Fruit fly (Drosophila melanogaster) whole organism, embryonic: Measurements from ENCODE around the gene CG5697.

Source experiments
- Atf6 ChIP-seq: fragments of 200-800 bp; sonication (Bioruptor generic); IDR thresholded peaks from 2 replicates; pipeline ENCODE4 v1.3.6; 2022; ENCODE audit warnings: missing biosample characterization, missing genetic modification characterization
- C15 ChIP-seq: fragments of 200-800 bp; sonication (Bioruptor generic); IDR thresholded peaks from 3 replicates; pipeline ENCODE4 v1.3.6; 2022; ENCODE audit warnings: missing biosample characterization, missing genetic modification characterization
- CG10209 ChIP-seq: fragments of 200-800 bp; sonication (Bioruptor generic); optimal IDR thresholded peaks from 3 replicates; lab custom pipeline; 2017; ENCODE audit warnings: missing biosample characterization, mild to moderate bottlenecking, missing genetic modification characterization, missing genetic modification reagents
- CG10543 ChIP-seq: fragments of 200-800 bp; sonication (Bioruptor generic); optimal IDR thresholded peaks from 3 replicates; lab custom pipeline; 2017; ENCODE audit warnings: missing biosample characterization, mild to moderate bottlenecking, missing genetic modification characterization, moderate library complexity
- CG11398 ChIP-seq: fragments of 200-800 bp; sonication (Bioruptor generic); optimal IDR thresholded peaks from 2 replicates; lab custom pipeline; 2016; ENCODE audit warnings: missing biosample characterization, missing genetic modification characterization
- CG12155 ChIP-seq: fragments of 200-800 bp; sonication (Bioruptor generic); optimal IDR thresholded peaks from 3 replicates; lab custom pipeline; 2016; ENCODE audit warnings: missing biosample characterization, missing genetic modification characterization
- CG14050 ChIP-seq: fragments of 200-800 bp; sonication (Bioruptor generic); IDR thresholded peaks from 3 replicates; pipeline ENCODE4 v1.3.6; 2022; ENCODE audit warnings: missing biosample characterization, missing genetic modification characterization
- CG14667 ChIP-seq: fragments of 200-800 bp; sonication (Bioruptor generic); IDR thresholded peaks from 2 replicates; pipeline ENCODE4 v1.3.6; 2022; ENCODE audit warnings: missing biosample characterization, missing genetic modification characterization
- CG15073 ChIP-seq: fragments of 200-800 bp; sonication (Bioruptor generic); optimal IDR thresholded peaks from 2 replicates; lab custom pipeline; 2016; ENCODE audit warnings: missing biosample characterization, missing genetic modification characterization
- CG17361 ChIP-seq: fragments of 200-800 bp; sonication (Bioruptor generic); IDR thresholded peaks from 3 replicates; pipeline ENCODE4 v1.3.6; 2022; ENCODE audit warnings: missing biosample characterization, missing genetic modification characterization
- CG30431 ChIP-seq: fragments of 200-800 bp; sonication (Bioruptor generic); optimal IDR thresholded peaks from 2 replicates; lab custom pipeline; 2017; ENCODE audit warnings: missing biosample characterization, missing genetic modification characterization
- CG4360 ChIP-seq: fragments of 200-800 bp; sonication (Bioruptor generic); IDR thresholded peaks from 2 replicates; pipeline ENCODE4 v1.3.6; 2022; ENCODE audit warnings: missing biosample characterization, missing genetic modification characterization
- CG5180 ChIP-seq: fragments of 200-800 bp; sonication (Bioruptor generic); optimal IDR thresholded peaks from 3 replicates; lab custom pipeline; 2017; ENCODE audit warnings: missing biosample characterization, missing genetic modification characterization, mild to moderate bottlenecking, moderate library complexity, missing genetic modification reagents
- CG5953 ChIP-seq: fragments of 200-800 bp; sonication (Bioruptor generic); IDR thresholded peaks from 2 replicates; pipeline ENCODE4 v1.3.6; 2022; ENCODE audit warnings: missing biosample characterization, missing genetic modification characterization
- CG6175 ChIP-seq: fragments of 200-800 bp; sonication (Bioruptor generic); IDR thresholded peaks from 3 replicates; pipeline ENCODE4 v1.3.6; 2022; ENCODE audit warnings: missing biosample characterization, missing genetic modification characterization
- CG6765 ChIP-seq: fragments of 200-800 bp; sonication (Bioruptor generic); optimal IDR thresholded peaks from 3 replicates; lab custom pipeline; 2017; ENCODE audit warnings: missing biosample characterization, mild to moderate bottlenecking, missing genetic modification characterization
- CG8089 ChIP-seq: fragments of 200-800 bp; sonication (Bioruptor generic); optimal IDR thresholded peaks from 3 replicates; lab custom pipeline; 2016; ENCODE audit warnings: missing biosample characterization, missing genetic modification characterization
- CG8359 ChIP-seq: fragments of 200-800 bp; sonication (Bioruptor generic); optimal IDR thresholded peaks from 2 replicates; lab custom pipeline; 2017; ENCODE audit warnings: missing biosample characterization, mild to moderate bottlenecking, missing genetic modification characterization, borderline replicate concordance
- CG8944 ChIP-seq: fragments of 200-800 bp; sonication (Bioruptor generic); optimal IDR thresholded peaks from 3 replicates; lab custom pipeline; 2016; ENCODE audit warnings: missing biosample characterization, missing genetic modification characterization
- CG9876 ChIP-seq: fragments of 200-800 bp; sonication (Bioruptor generic); optimal IDR thresholded peaks from 2 replicates; lab custom pipeline; 2016; ENCODE audit warnings: missing biosample characterization, missing genetic modification characterization
- CG9932 ChIP-seq: fragments of 200-800 bp; sonication (Bioruptor generic); IDR thresholded peaks from 2 replicates; pipeline ENCODE4 v1.3.6; 2022; ENCODE audit warnings: missing biosample characterization, missing genetic modification characterization
- Camta ChIP-seq: fragments of 200-800 bp; sonication (Bioruptor generic); optimal IDR thresholded peaks from 2 replicates; lab custom pipeline; 2016; ENCODE audit warnings: missing biosample characterization, missing genetic modification characterization
- Deaf1 ChIP-seq: fragments of 200-800 bp; optimal IDR thresholded peaks from 3 replicates; lab custom pipeline; 2019; ENCODE audit warnings: missing biosample characterization, mild to moderate bottlenecking, missing genetic modification characterization, moderate library complexity
- Dfd ChIP-seq, 2 experiments: fragments of >200 bp; optimal IDR thresholded peaks; 2 replicates each; lab custom pipeline; 2017; ENCODE audit warnings: missing biosample characterization in 2 of 2, missing genetic modification characterization in 2 of 2
- Dip3 ChIP-seq: fragments of 200-800 bp; sonication (Bioruptor generic); optimal IDR thresholded peaks from 3 replicates; lab custom pipeline; 2016; ENCODE audit warnings: missing biosample characterization, missing genetic modification characterization
- Elba2 ChIP-seq: fragments of 200-800 bp; sonication (Bioruptor generic); optimal IDR thresholded peaks from 3 replicates; lab custom pipeline; 2016; ENCODE audit warnings: missing biosample characterization, missing genetic modification characterization
- Ets65A ChIP-seq: fragments of 200-800 bp; sonication (Bioruptor generic); peaks from one replicate; lab custom pipeline; 2016; ENCODE audit warnings: missing biosample characterization, missing genetic modification characterization
- Med ChIP-seq: fragments of 200-800 bp; sonication (Bioruptor generic); peaks from one replicate; lab custom pipeline; 2016; ENCODE audit warnings: missing biosample characterization, missing genetic modification characterization, mild to moderate bottlenecking, inconsistent platforms, moderate library complexity
- NFAT ChIP-seq: fragments of 200-800 bp; sonication (Bioruptor generic); IDR thresholded peaks from 2 replicates; pipeline ENCODE4 v1.3.6; 2022; ENCODE audit warnings: missing biosample characterization, missing genetic modification characterization
- Neu2 ChIP-seq: fragments of 200-800 bp; sonication (Bioruptor generic); optimal IDR thresholded peaks from 3 replicates; lab custom pipeline; 2016; ENCODE audit warnings: missing biosample characterization, missing genetic modification characterization, borderline replicate concordance
- Nf-YC ChIP-seq: fragments of 200-800 bp; optimal IDR thresholded peaks from 3 replicates; lab custom pipeline; 2019; ENCODE audit warnings: missing biosample characterization, mild to moderate bottlenecking, missing genetic modification characterization, moderate library complexity
- Sox100B ChIP-seq: fragments of 200-800 bp; sonication (Bioruptor generic); optimal IDR thresholded peaks from 3 replicates; lab custom pipeline; 2018; ENCODE audit warnings: missing biosample characterization, mild to moderate bottlenecking, missing genetic modification characterization
- corto ChIP-seq: fragments of 200-800 bp; sonication (Bioruptor generic); optimal IDR thresholded peaks from 2 replicates; lab custom pipeline; 2016; ENCODE audit warnings: missing biosample characterization, mild to moderate bottlenecking, missing genetic modification characterization, moderate library complexity
- crc ChIP-seq: fragments of 200-800 bp; sonication (Bioruptor generic); optimal IDR thresholded peaks from 2 replicates; lab custom pipeline; 2016; ENCODE audit warnings: missing biosample characterization, missing genetic modification characterization
- dmrt99B ChIP-seq: fragments of 200-800 bp; sonication (Bioruptor generic); optimal IDR thresholded peaks from 2 replicates; lab custom pipeline; 2018; ENCODE audit warnings: missing biosample characterization, mild to moderate bottlenecking, missing genetic modification characterization, moderate library complexity
- gem ChIP-seq: fragments of 200-800 bp; sonication (Bioruptor generic); optimal IDR thresholded peaks from 2 replicates; lab custom pipeline; 2019; ENCODE audit warnings: missing biosample characterization, mild to moderate bottlenecking, missing genetic modification characterization, moderate library complexity
- grau ChIP-seq: fragments of 200-800 bp; optimal IDR thresholded peaks from 3 replicates; lab custom pipeline; 2019; ENCODE audit warnings: missing biosample characterization, mild to moderate bottlenecking, missing genetic modification characterization, moderate library complexity
- luna ChIP-seq: fragments of 200-800 bp; sonication (Bioruptor generic); optimal IDR thresholded peaks from 2 replicates; lab custom pipeline; 2016; ENCODE audit warnings: missing biosample characterization, missing genetic modification characterization
- maf-S ChIP-seq: fragments of 200-800 bp; sonication (Bioruptor generic); optimal IDR thresholded peaks from 2 replicates; lab custom pipeline; 2016; ENCODE audit warnings: missing biosample characterization, missing genetic modification characterization
- nau ChIP-seq: fragments of 200-800 bp; sonication (Bioruptor generic); optimal IDR thresholded peaks from 3 replicates; lab custom pipeline; 2017; ENCODE audit warnings: missing biosample characterization, mild to moderate bottlenecking, missing genetic modification characterization, missing genetic modification reagents
- nmo ChIP-seq: fragments of 200-800 bp; sonication (Bioruptor generic); optimal IDR thresholded peaks from 2 replicates; lab custom pipeline; 2018; ENCODE audit warnings: missing biosample characterization, mild to moderate bottlenecking, missing genetic modification characterization, moderate library complexity
- p53 ChIP-seq: fragments of 200-800 bp; sonication (Bioruptor generic); optimal IDR thresholded peaks from 2 replicates; lab custom pipeline; 2016; ENCODE audit warnings: missing biosample characterization, missing genetic modification characterization
- schlank ChIP-seq: fragments of 200-800 bp; sonication (Bioruptor generic); optimal IDR thresholded peaks from 2 replicates; lab custom pipeline; 2018; ENCODE audit warnings: missing biosample characterization, mild to moderate bottlenecking, missing genetic modification characterization
- shn ChIP-seq: fragments of 200-800 bp; sonication (Bioruptor generic); optimal IDR thresholded peaks from 3 replicates; lab custom pipeline; 2016; ENCODE audit warnings: missing biosample characterization, missing genetic modification characterization
- slbo ChIP-seq: fragments of 200-800 bp; sonication (Bioruptor generic); IDR thresholded peaks from 2 replicates; pipeline ENCODE4 v1.3.6; 2022; ENCODE audit warnings: missing biosample characterization, missing genetic modification characterization
- ssp ChIP-seq: fragments of 200-800 bp; sonication (Bioruptor generic); IDR thresholded peaks from 2 replicates; pipeline ENCODE4 v1.3.6; 2022; ENCODE audit warnings: missing biosample characterization, missing genetic modification characterization
- stc ChIP-seq: fragments of 200-800 bp; sonication (Bioruptor generic); IDR thresholded peaks from 2 replicates; pipeline ENCODE4 v1.3.6; 2022; ENCODE audit warnings: missing biosample characterization, missing genetic modification characterization
- tna ChIP-seq: fragments of 200-800 bp; sonication (Bioruptor generic); IDR thresholded peaks from 2 replicates; pipeline ENCODE4 v1.3.6; 2022; ENCODE audit warnings: missing biosample characterization, missing genetic modification characterization; ENCODE audit not compliant: partially characterized antibody
- trem ChIP-seq: fragments of 200-800 bp; optimal IDR thresholded peaks from 3 replicates; lab custom pipeline; 2019; ENCODE audit warnings: missing biosample characterization, mild to moderate bottlenecking, missing genetic modification characterization, moderate library complexity
- tup ChIP-seq: fragments of 200-800 bp; sonication (Bioruptor generic); optimal IDR thresholded peaks from 2 replicates; lab custom pipeline; 2016; ENCODE audit warnings: missing biosample characterization, mild to moderate bottlenecking, missing genetic modification characterization, moderate library complexity
- twi ChIP-seq: fragments of 200-800 bp; optimal IDR thresholded peaks from 2 replicates; lab custom pipeline; 2019; ENCODE audit warnings: missing biosample characterization, mild to moderate bottlenecking, missing genetic modification characterization, moderate library complexity

Gene CG5697

dm6 chr3R:20989657-20990056 lies 26.1 kb upstream of the CG5697 start (continued):
- peak; percentile 33 for TF ChIP-seq CG11398
- no peak for TF ChIP-seq C15 (GFP tag; lab: Robert Waterston, UW)
- TF ChIP-seq Med (GFP tag; lab: Kevin White, UChicago), result peak; percentile 94
- no peak for TF ChIP-seq CG30431 (GFP tag; lab: Kevin White, UChicago)
- peak; percentile 67; the same call in 1 of the 2 replicates for TF ChIP-seq Atf6 (GFP tag; lab: Robert Waterston, UW)
- no peak for TF ChIP-seq stc
- no peak for TF ChIP-seq CG5180 (GFP tag; lab: Kevin White, UChicago)
- no peak for TF ChIP-seq Dfd (GFP tag; optimal IDR thresholded peaks at IDR 0.05; lab: Kevin White, UChicago)
- TF ChIP-seq tup (GFP tag; lab: Kevin White, UChicago), result no peak
- peak; percentile 42 for TF ChIP-seq shn (GFP tag; lab: Kevin White, UChicago)
- TF ChIP-seq Neu2 (GFP tag; lab: Kevin White, UChicago), result no peak
- TF ChIP-seq Camta (GFP tag; lab: Kevin White, UChicago), result peak; percentile 17
- TF ChIP-seq Elba2 (GFP tag; lab: Kevin White, UChicago), result no peak
- no peak for TF ChIP-seq CG5953
- peak; percentile 5 for TF ChIP-seq Deaf1 (tag; lab: Kevin White, UChicago)
- peak; percentile 49 for TF ChIP-seq CG10209 (GFP tag; lab: Kevin White, UChicago)
- peak; percentile 53 for TF ChIP-seq ssp (GFP tag; lab: Robert Waterston, UW)
- peak; percentile 78 for TF ChIP-seq dmrt99B
- TF ChIP-seq CG9876 (GFP tag; lab: Kevin White, UChicago), result peak; percentile 31
- peak; percentile 23 for TF ChIP-seq crc (GFP tag; lab: Kevin White, UChicago)
- no peak for TF ChIP-seq CG8944 (GFP tag; lab: Kevin White, UChicago)
- no peak for TF ChIP-seq CG8089
- TF ChIP-seq corto, result no peak
- peak; percentile 59 for TF ChIP-seq slbo
- TF ChIP-seq grau (tag; lab: Kevin White, UChicago), result peak; percentile 65
- TF ChIP-seq gem (tag; lab: Kevin White, UChicago), result peak; percentile 74
- peak; percentile 22 for TF ChIP-seq CG10543
- TF ChIP-seq luna, result peak; percentile 32
- no peak for TF ChIP-seq CG8359
- peak; percentile 3 for TF ChIP-seq Dip3 (GFP tag; lab: Kevin White, UChicago)
- TF ChIP-seq CG9932, result peak; percentile 62
- 0 out of 2 replicates have a peak, but pooled peaks have one; percentile 13 for TF ChIP-seq CG14667
- TF ChIP-seq CG6175, result peak; percentile 18; the same call in 1 of the 3 replicates
- peak; percentile 10 for TF ChIP-seq nau (GFP tag; lab: Kevin White, UChicago)
- TF ChIP-seq trem, result no peak
- TF ChIP-seq Sox100B (GFP tag; lab: Kevin White, UChicago), result peak; percentile 67
- TF ChIP-seq CG12155 (GFP tag; lab: Kevin White, UChicago), result peak; percentile 37
- peak; percentile 51 for TF ChIP-seq CG6765
- TF ChIP-seq CG17361 (GFP tag; lab: Robert Waterston, UW), result peak; percentile 79
- no peak for TF ChIP-seq twi (tag; lab: Kevin White, UChicago)
- no peak for TF ChIP-seq CG15073
- TF ChIP-seq CG14050 (GFP tag; lab: Robert Waterston, UW), result peak; percentile 45; the same call in 1 of the 3 replicates
- TF ChIP-seq tna (GFP tag; lab: Robert Waterston, UW), result no peak
- peak; percentile 19 for TF ChIP-seq p53 (GFP tag; lab: Kevin White, UChicago)
- TF ChIP-seq nmo (GFP tag; lab: Kevin White, UChicago), result peak; percentile 64
- 0 out of 2 replicates have a peak, but pooled peaks have one; percentile 35 for TF ChIP-seq NFAT (GFP tag; lab: Robert Waterston, UW)
- peak; percentile 44 for TF ChIP-seq maf-S (GFP tag; lab: Kevin White, UChicago)
- TF ChIP-seq CG4360, result 0 out of 2 replicates have a peak, but pooled peaks have one; percentile 13
- peak; percentile 20 for TF ChIP-seq schlank
- TF ChIP-seq Ets65A (GFP tag; lab: Kevin White, UChicago), result peak; percentile 93
- peak; percentile 53 for TF ChIP-seq Nf-YC
